Fruit fly (Drosophila melanogaster): ENCODE measurements around the gene CG32576.

CG32576 gene

dm6 chrX:16275854-16276338 lies 12.4 kb downstream of the CG32576 start, which contains the start of the genes kat80 and Prosalpha4 (continued):
- no peak for TF ChIP-seq pan (optimal IDR thresholded peaks at IDR 0.05)
- TF ChIP-seq pan (GFP tag; optimal IDR thresholded peaks at IDR 0.05 in 1 of 2, IDR thresholded peaks at IDR 0.05 in 1 of 2), result no peak
- TF ChIP-seq CG8388 (GFP tag; optimal IDR thresholded peaks at IDR 0.05), result peak; percentile 0
- no peak for TF ChIP-seq org-1 (GFP tag; optimal IDR thresholded peaks at IDR 0.05)
- peak; percentile 75 for TF ChIP-seq CG8290 (GFP tag; optimal IDR thresholded peaks at IDR 0.05)
- TF ChIP-seq CG8290 (tag; optimal IDR thresholded peaks at IDR 0.05), result no peak
- no peak for TF ChIP-seq Trl (optimal IDR thresholded peaks at IDR 0.05)
- no peak for TF ChIP-seq Trl (GFP tag; optimal IDR thresholded peaks at IDR 0.05)
- TF ChIP-seq CG34224 (GFP tag; IDR thresholded peaks at IDR 0.05; ENCODE audit: partially characterized antibody), result peak; percentile 55
- TF ChIP-seq CG14710 (tag; optimal IDR thresholded peaks at IDR 0.05), result peak; percentile 67
- no peak for TF ChIP-seq Dip2 (GFP tag; IDR thresholded peaks at IDR 0.05)
- no peak for TF ChIP-seq Lim3 (GFP tag; IDR thresholded peaks at IDR 0.05)
- TF ChIP-seq Med (GFP tag), result peak; percentile 60
- TF ChIP-seq trh (GFP tag; optimal IDR thresholded peaks at IDR 0.05), result no peak
- TF ChIP-seq unc-4 (GFP tag; IDR thresholded peaks at IDR 0.05; ENCODE audit: partially characterized antibody), result peak; percentile 69
- no peak for TF ChIP-seq seq (GFP tag; IDR thresholded peaks at IDR 0.05)
- no peak for TF ChIP-seq Drgx (GFP tag; IDR thresholded peaks at IDR 0.05)
- no peak for TF ChIP-seq CG5953 (GFP tag; IDR thresholded peaks at IDR 0.05)
- no peak for TF ChIP-seq Spps (tag; optimal IDR thresholded peaks at IDR 0.05)
- no peak for TF ChIP-seq CG43689 (GFP tag; IDR thresholded peaks at IDR 0.05)
- TF ChIP-seq CG2116 (GFP tag; optimal IDR thresholded peaks at IDR 0.05), result no peak
- no peak for TF ChIP-seq CG17568 (GFP tag; optimal IDR thresholded peaks at IDR 0.05)
- peak; percentile 71 for TF ChIP-seq Scr (GFP tag; IDR thresholded peaks at IDR 0.05; ENCODE audit: partially characterized antibody)
- TF ChIP-seq sob (GFP tag; IDR thresholded peaks at IDR 0.05), result peak; percentile 42; the same call in 1 of the 2 replicates
- no peak for TF ChIP-seq kay (GFP tag; optimal IDR thresholded peaks at IDR 0.05)
- no peak for TF ChIP-seq gcm (GFP tag; optimal IDR thresholded peaks at IDR 0.05)
- TF ChIP-seq CG1603 (tag; optimal IDR thresholded peaks at IDR 0.05), result peak; percentile 5
- peak; percentile 5 for TF ChIP-seq CG10209 (GFP tag; optimal IDR thresholded peaks at IDR 0.05)
- no peak for TF ChIP-seq toy (GFP tag; IDR thresholded peaks at IDR 0.05)
- no peak for TF ChIP-seq CG15479 (GFP tag; optimal IDR thresholded peaks at IDR 0.05)
- TF ChIP-seq onecut (GFP tag; IDR thresholded peaks at IDR 0.05), result 0 out of 2 replicates have a peak, but pooled peaks have one; percentile 32
- peak; percentile 78 for TF ChIP-seq CG30020 (tag; optimal IDR thresholded peaks at IDR 0.05)
- no peak for TF ChIP-seq Fer1 (GFP tag; optimal IDR thresholded peaks at IDR 0.05)
- TF ChIP-seq ems (GFP tag; optimal IDR thresholded peaks at IDR 0.05), result no peak
- no peak for TF ChIP-seq gt (GFP tag; IDR thresholded peaks at IDR 0.05)
- no peak for TF ChIP-seq dati (GFP tag; IDR thresholded peaks at IDR 0.05)
- no peak for TF ChIP-seq CG7556 (GFP tag; optimal IDR thresholded peaks at IDR 0.05)
- no peak for TF ChIP-seq Usf (GFP tag; optimal IDR thresholded peaks at IDR 0.05)
- TF ChIP-seq CG9437 (GFP tag; optimal IDR thresholded peaks at IDR 0.05), result peak; percentile 19
- TF ChIP-seq bowl (GFP tag; IDR thresholded peaks at IDR 0.05), result no peak
- TF ChIP-seq da (GFP tag; optimal IDR thresholded peaks at IDR 0.05), result no peak
- TF ChIP-seq CG10543 (GFP tag; optimal IDR thresholded peaks at IDR 0.05), result peak; percentile 27
- no peak for TF ChIP-seq luna (GFP tag; optimal IDR thresholded peaks at IDR 0.05)
- peak; percentile 27; the same call in 1 of the 2 replicates for TF ChIP-seq ranshi (GFP tag; IDR thresholded peaks at IDR 0.05)
- TF ChIP-seq Stat92E (GFP tag; optimal IDR thresholded peaks at IDR 0.05), result no peak
- peak; percentile 57 for TF ChIP-seq CG9797 (GFP tag; optimal IDR thresholded peaks at IDR 0.05)
- TF ChIP-seq CG10959 (GFP tag; IDR thresholded peaks at IDR 0.05), result no peak
- no peak for TF ChIP-seq BtbVII (GFP tag; optimal IDR thresholded peaks at IDR 0.05)
- peak; percentile 56; the same call in 1 of the 3 replicates for TF ChIP-seq CG17361 (GFP tag; IDR thresholded peaks at IDR 0.05)
- TF ChIP-seq E2f2 (GFP tag; IDR thresholded peaks at IDR 0.05), result peak; percentile 18; the same call in 1 of the 2 replicates
- peak; percentile 67 for TF ChIP-seq CG16813 (GFP tag; IDR thresholded peaks at IDR 0.05; ENCODE audit: partially characterized antibody)
- TF ChIP-seq CG33213 (GFP tag; optimal IDR thresholded peaks at IDR 0.05), result no peak
